Worm (Caenorhabditis elegans) whole organism, early embryonic: Measurements from ENCODE around the gene ZK550.6.
"Not testable (repeated sequence)": the region's sequence is repeated elsewhere in the genome, so short reads cannot be mapped to it uniquely, and the experiment has no call there.

Experiments
- B0310.2 ChIP-seq: sonication (generic microtip); optimal IDR thresholded peaks from 2 replicates; lab custom pipeline; 2016; ENCODE audit warnings: mild to moderate bottlenecking, missing genetic modification characterization, missing compliant biosample characterization
- F13C5.2 ChIP-seq: sonication (generic microtip); optimal IDR thresholded peaks from 2 replicates; lab custom pipeline; 2017; ENCODE audit warnings: mild to moderate bottlenecking, missing genetic modification characterization, inconsistent platforms, missing compliant biosample characterization
- aly-1 ChIP-seq: sonication (generic microtip); optimal IDR thresholded peaks from 2 replicates; lab custom pipeline; 2016; ENCODE audit warnings: missing genetic modification characterization, missing compliant biosample characterization
- ama-1 ChIP-seq: fragments of 150-350 bp; optimal IDR thresholded peaks from 2 replicates; lab custom pipeline; 2014
- ceh-13 ChIP-seq: fragments of 200-800 bp; sonication (Bioruptor generic); optimal IDR thresholded peaks from 2 replicates; lab custom pipeline; 2018; ENCODE audit warnings: mild to moderate bottlenecking, missing genetic modification characterization, missing compliant biosample characterization
- ceh-36 ChIP-seq: sonication (generic microtip); optimal IDR thresholded peaks from 2 replicates; lab custom pipeline; 2016; ENCODE audit warnings: missing genetic modification characterization, inconsistent platforms, missing compliant biosample characterization
- ets-7 ChIP-seq: sonication (generic microtip); optimal IDR thresholded peaks from 2 replicates; lab custom pipeline; 2016; ENCODE audit warnings: missing genotype, missing genetic modification characterization, missing compliant biosample characterization
- flt-1 ChIP-seq: fragments of 200-800 bp; sonication (Bioruptor generic); IDR thresholded peaks from 2 replicates; pipeline ENCODE4 v1.3.6; 2022; ENCODE audit warnings: missing genetic modification characterization, missing compliant biosample characterization
- hmbx-1 ChIP-seq: sonication (generic microtip); optimal IDR thresholded peaks from 2 replicates; lab custom pipeline; 2016; ENCODE audit warnings: mild to moderate bottlenecking, missing genetic modification characterization, missing compliant biosample characterization
- hmg-4 ChIP-seq: fragments of 200-800 bp; sonication (Bioruptor generic); optimal IDR thresholded peaks from 2 replicates; lab custom pipeline; 2018; ENCODE audit warnings: mild to moderate bottlenecking, missing genetic modification characterization, missing compliant biosample characterization
- hnd-1 ChIP-seq: sonication (generic microtip); optimal IDR thresholded peaks from 2 replicates; lab custom pipeline; 2016; ENCODE audit warnings: missing genetic modification characterization, missing compliant biosample characterization
- pes-1 ChIP-seq: fragments of 200-800 bp; sonication (Bioruptor generic); IDR thresholded peaks from 2 replicates; pipeline ENCODE4 v1.3.6; 2022; ENCODE audit warnings: missing genetic modification reagents, missing genetic modification characterization, missing compliant biosample characterization
- scrt-1 ChIP-seq: fragments of 200-800 bp; sonication (Bioruptor generic); IDR thresholded peaks from 2 replicates; pipeline ENCODE4 v1.3.6; 2022; ENCODE audit warnings: missing genetic modification characterization, missing compliant biosample characterization
- sea-1 ChIP-seq: fragments of 200-800 bp; sonication (Bioruptor generic); conservative IDR thresholded peaks from 2 replicates; pipeline ENCODE4 v1.3.6; 2022; ENCODE audit warnings: missing genetic modification characterization, missing compliant biosample characterization
- tbx-11 ChIP-seq: fragments of 200-800 bp; sonication (Bioruptor generic); IDR thresholded peaks from 2 replicates; pipeline ENCODE4 v1.3.6; 2022; ENCODE audit warnings: missing genetic modification characterization, missing compliant biosample characterization
- tbx-37 ChIP-seq: fragments of 200-800 bp; sonication (Bioruptor generic); conservative IDR thresholded peaks from 2 replicates; pipeline ENCODE4 v1.3.6; 2022; ENCODE audit warnings: missing genetic modification reagents, missing genetic modification characterization, missing compliant biosample characterization
- tra-4 ChIP-seq: sonication (generic microtip); optimal IDR thresholded peaks from 2 replicates; lab custom pipeline; 2017; ENCODE audit warnings: missing genetic modification characterization, missing compliant biosample characterization

Gene ZK550.6

ce11 chrIV:17262385-17262784, at the start of gene ZK550.6:
TSS of gene ZK550.6 (minus strand) at chrIV:17262485.
- no peak for TF ChIP-seq pes-1 (GFP tag; lab: Robert Waterston, UW)
- no peak for TF ChIP-seq ama-1 (lab: Kevin White, UChicago)
- TF ChIP-seq ceh-13 (GFP tag; lab: Kevin White, UChicago) = no peak
- TF ChIP-seq scrt-1 = no peak
- no peak for TF ChIP-seq ceh-36
- TF ChIP-seq tbx-37 = no peak
- TF ChIP-seq sea-1 (GFP tag; lab: Robert Waterston, UW) = no peak
- no peak for TF ChIP-seq hmbx-1 (tag; lab: Kevin White, UChicago)
- TF ChIP-seq hmg-4 = no peak
- no peak for TF ChIP-seq ets-7 (tag; lab: Kevin White, UChicago)

- TF ChIP-seq hmbx-1 (tag; lab: Kevin White, UChicago) = no peak
- no peak for TF ChIP-seq ets-7 (tag; lab: Kevin White, UChicago)
- TF ChIP-seq hmg-4 = no peak
- no peak for TF ChIP-seq tbx-11
- TF ChIP-seq aly-1 (tag; lab: Kevin White, UChicago) = no peak
- no peak for TF ChIP-seq F13C5.2 (tag; lab: Kevin White, UChicago)
Measured at ce11 chrIV:17311842-17312241, 49.6 kb upstream of the ZK550.6 start, which contains the start of gene snf-9. TSS of gene snf-9 (plus strand) at chrIV:17312142.

ce11 chrIV:17308211-17308610, 45.9 kb upstream of the ZK550.6 start, which contains the start of gene T28F3.9:
TSS of gene T28F3.9 (plus strand) at chrIV:17308511.
- TF ChIP-seq hmg-4 (no peak), pes-1 (GFP tag; lab: Robert Waterston, UW) (no peak), tra-4 (no peak), flt-1 (no peak), B0310.2 (tag; lab: Kevin White, UChicago) (no peak), ama-1 (lab: Kevin White, UChicago) (no peak), ets-7 (tag; lab: Kevin White, UChicago) (no peak), tbx-37 (no peak), aly-1 (tag; lab: Kevin White, UChicago) (no peak), F13C5.2 (tag; lab: Kevin White, UChicago) (no peak)

ce11 chrIV:17307223-17307622, 44.9 kb upstream of the ZK550.6 start, which contains the start of gene T28F3.8:
TSS of gene T28F3.8 (minus strand) at chrIV:17307323.
- not testable (repeated sequence) for TF ChIP-seq scrt-1; flt-1; aly-1 (tag; lab: Kevin White, UChicago)

- TF ChIP-seq tbx-37 = no peak
- TF ChIP-seq flt-1 = no peak
- TF ChIP-seq pes-1 (GFP tag; lab: Robert Waterston, UW) = no peak
- no peak for TF ChIP-seq sea-1 (GFP tag; lab: Robert Waterston, UW)
- no peak for TF ChIP-seq B0310.2 (tag; lab: Kevin White, UChicago)
Measured at ce11 chrIV:17301933-17302332, 39.6 kb upstream of the ZK550.6 start, which contains the start of gene ifta-2. TSS of gene ifta-2 (minus strand) at chrIV:17302033.

- TF ChIP-seq ceh-13 (GFP tag; lab: Kevin White, UChicago) (no peak), ets-7 (tag; lab: Kevin White, UChicago) (no peak), ama-1 (lab: Kevin White, UChicago) (no peak), tbx-11 (no peak), ceh-36 (no peak), aly-1 (tag; lab: Kevin White, UChicago) (no peak), tbx-37 (no peak), tra-4 (no peak), pes-1 (GFP tag; lab: Robert Waterston, UW) (no peak), scrt-1 (no peak), hmg-4 (no peak), B0310.2 (tag; lab: Kevin White, UChicago) (no peak), sea-1 (GFP tag; lab: Robert Waterston, UW) (no peak), F13C5.2 (tag; lab: Kevin White, UChicago) (no peak)
Measured at ce11 chrIV:17294489-17294888, 32.2 kb upstream of the ZK550.6 start, which contains the start of gene T28F3.5. TSS of gene T28F3.5 (plus strand) at chrIV:17294789.

- TF ChIP-seq F13C5.2 (tag; lab: Kevin White, UChicago) (no peak), ceh-13 (GFP tag; lab: Kevin White, UChicago) (no peak), B0310.2 (tag; lab: Kevin White, UChicago) (no peak), ama-1 (lab: Kevin White, UChicago) (no peak), tbx-11 (no peak), tbx-37 (no peak), hmbx-1 (tag; lab: Kevin White, UChicago) (no peak), pes-1 (GFP tag; lab: Robert Waterston, UW) (no peak), tra-4 (no peak), hmg-4 (no peak), ceh-36 (no peak), ets-7 (tag; lab: Kevin White, UChicago) (no peak), sea-1 (GFP tag; lab: Robert Waterston, UW) (no peak), scrt-1 (no peak)
Measured at ce11 chrIV:17293679-17294078, 31.4 kb upstream of the ZK550.6 start.

ce11 chrIV:17293068-17293467, 30.8 kb upstream of the ZK550.6 start:
- TF ChIP-seq ceh-13 (GFP tag; lab: Kevin White, UChicago) = no peak
- no peak for TF ChIP-seq flt-1
- TF ChIP-seq aly-1 (tag; lab: Kevin White, UChicago) = no peak
- TF ChIP-seq ama-1 (lab: Kevin White, UChicago) = no peak
- no peak for TF ChIP-seq tra-4
- TF ChIP-seq tbx-37 = no peak
- TF ChIP-seq hmbx-1 (tag; lab: Kevin White, UChicago) = no peak
- no peak for TF ChIP-seq F13C5.2 (tag; lab: Kevin White, UChicago)
- TF ChIP-seq hmg-4 = no peak
- no peak for TF ChIP-seq ceh-36
- no peak for TF ChIP-seq hnd-1 (tag; lab: Kevin White, UChicago)
- TF ChIP-seq pes-1 (GFP tag; lab: Robert Waterston, UW) = no peak
- TF ChIP-seq scrt-1 = no peak
- TF ChIP-seq sea-1 (GFP tag; lab: Robert Waterston, UW) = no peak
- no peak for TF ChIP-seq ets-7 (tag; lab: Kevin White, UChicago)
- no peak for TF ChIP-seq B0310.2 (tag; lab: Kevin White, UChicago)
